Worm (Caenorhabditis elegans) whole organism, midembryonic: ENCODE results near the gene str-264.

Experiments
- T22C8.4 ChIP-seq: fragments of 200-800 bp; sonication (Bioruptor generic); IDR thresholded peaks from 2 replicates; pipeline ENCODE4 v1.3.6; 2022; ENCODE audit warnings: missing genetic modification characterization, missing compliant biosample characterization
- cog-1 ChIP-seq: sonication (generic microtip); optimal IDR thresholded peaks from 2 replicates; lab custom pipeline; 2016; ENCODE audit warnings: missing genetic modification characterization, missing compliant biosample characterization
- flt-1 ChIP-seq: fragments of 200-800 bp; sonication (Bioruptor generic); IDR thresholded peaks from 2 replicates; pipeline ENCODE4 v1.3.6; 2022; ENCODE audit warnings: missing genetic modification characterization, missing compliant biosample characterization
- klf-2 ChIP-seq: fragments of 200-800 bp; sonication (Bioruptor generic); conservative IDR thresholded peaks from 2 replicates; pipeline ENCODE4 v1.3.6; 2022; ENCODE audit warnings: missing genetic modification reagents, missing genetic modification characterization, missing compliant biosample characterization
- ref-1 ChIP-seq: fragments of 200-800 bp; sonication (Bioruptor generic); conservative IDR thresholded peaks from 2 replicates; pipeline ENCODE4 v1.3.6; 2022; ENCODE audit warnings: missing genetic modification reagents, missing genetic modification characterization, missing compliant biosample characterization
- ztf-29 ChIP-seq: fragments of 200-800 bp; sonication (Bioruptor generic); IDR thresholded peaks from 2 replicates; pipeline ENCODE4 v1.3.6; 2022; ENCODE audit warnings: missing genetic modification reagents, missing genetic modification characterization, missing compliant biosample characterization

ce11 chrV:15459088-15459487 is 33.3 kb downstream of the str-264 start, which contains the start of gene str-71:
- TF ChIP-seq klf-2 (GFP tag; lab: Robert Waterston, UW) = no peak
- no peak for TF ChIP-seq flt-1 (GFP tag; lab: Robert Waterston, UW)
- no peak for TF ChIP-seq cog-1 (tag; lab: Kevin White, UChicago)
- TF ChIP-seq ztf-29 (GFP tag; lab: Robert Waterston, UW) = no peak
- TF ChIP-seq T22C8.4 (GFP tag; lab: Robert Waterston, UW) = no peak
- TF ChIP-seq ref-1 = no peak
